Worm (Caenorhabditis elegans) whole organism, L4 larva: ENCODE measurements around the gene gst-8.
A peak's percentile ranks its signal among the peaks of the same experiment; 100 is the strongest.

Experiments
- D1046.2 ChIP-seq: fragments of 200-800 bp; sonication (Bioruptor generic); IDR thresholded peaks from 2 replicates; pipeline ENCODE4 v1.3.6; 2022; ENCODE audit warnings: missing genetic modification characterization, missing compliant biosample characterization
- F37D6.2 ChIP-seq: sonication (generic microtip); optimal IDR thresholded peaks from 2 replicates; lab custom pipeline; 2016; ENCODE audit warnings: mild to moderate bottlenecking, missing genetic modification characterization, missing compliant biosample characterization
- F44E2.7 ChIP-seq: fragments of 200-800 bp; sonication (Bioruptor generic); IDR thresholded peaks from 2 replicates; pipeline ENCODE4 v2.1.2; 2022; ENCODE audit warnings: missing genetic modification characterization, missing compliant biosample characterization
- R02D3.7 ChIP-seq: fragments of 150-350 bp; sonication (generic microtip); optimal IDR thresholded peaks from 3 replicates; lab custom pipeline; 2014; ENCODE audit warnings: missing biosample characterization, missing genetic modification characterization
- Y105C5A.15 ChIP-seq: fragments of 200-800 bp; sonication (Bioruptor generic); IDR thresholded peaks from 2 replicates; pipeline ENCODE4 v1.3.6; 2022; ENCODE audit warnings: missing genetic modification characterization, missing compliant biosample characterization
- Y5F2A.4 ChIP-seq: fragments of 200-800 bp; sonication (Bioruptor generic); optimal IDR thresholded peaks from 2 replicates; lab custom pipeline; 2018; ENCODE audit warnings: mild to moderate bottlenecking, missing genetic modification characterization, missing compliant biosample characterization
- Y75B8A.6 ChIP-seq: fragments of 200-800 bp; sonication (Bioruptor generic); IDR thresholded peaks from 2 replicates; pipeline ENCODE4 v1.3.6; 2022; ENCODE audit warnings: missing genetic modification reagents, missing genetic modification characterization, missing compliant biosample characterization
- aha-1 ChIP-seq: fragments of 150-350 bp; peaks from one replicate; lab custom pipeline; 2014; ENCODE audit warnings: missing biosample characterization, missing genetic modification characterization
- ama-1 ChIP-seq: fragments of 150-350 bp; optimal IDR thresholded peaks from 2 replicates; lab custom pipeline; 2014; ENCODE audit warnings: inconsistent platforms, mixed read lengths
- ceh-20 ChIP-seq: fragments of 200-800 bp; sonication (Bioruptor generic); IDR thresholded peaks from 2 replicates; pipeline ENCODE4 v1.3.6; 2022; ENCODE audit warnings: missing genetic modification reagents, missing genetic modification characterization, missing compliant biosample characterization
- ces-1 ChIP-seq: fragments of 150-350 bp; sonication (generic microtip); optimal IDR thresholded peaks from 4 replicates; lab custom pipeline; 2014; ENCODE audit warnings: missing biosample characterization, missing genetic modification reagents, missing genetic modification characterization
- daf-12 ChIP-seq: fragments of 150-350 bp; optimal IDR thresholded peaks from 2 replicates; lab custom pipeline; 2014; ENCODE audit warnings: missing biosample characterization, missing genetic modification reagents, missing genetic modification characterization
- daf-16 ChIP-seq, 3 experiments: sonication (generic microtip); optimal IDR thresholded peaks; 2 replicates each; lab custom pipeline; 2016 to 2017; ENCODE audit warnings: missing genetic modification characterization in 3 of 3, missing genetic modification reagents in 3 of 3, mild to moderate bottlenecking in 2 of 3, missing compliant biosample characterization in 2 of 3, missing biosample characterization in 1 of 3, moderate library complexity in 1 of 3
- daf-19 ChIP-seq: fragments of 200-800 bp; sonication (Bioruptor generic); conservative IDR thresholded peaks from 2 replicates; pipeline ENCODE4 v1.3.6; 2022; ENCODE audit warnings: missing genetic modification characterization, missing compliant biosample characterization
- daf-8 ChIP-seq: fragments of 200-800 bp; sonication (Bioruptor generic); IDR thresholded peaks from 2 replicates; pipeline ENCODE4 v1.3.6; 2022; ENCODE audit warnings: missing genetic modification characterization, missing compliant biosample characterization
- dmd-6 ChIP-seq: fragments of 200-800 bp; sonication (Bioruptor generic); IDR thresholded peaks from 2 replicates; pipeline ENCODE4 v1.3.6; 2022; ENCODE audit warnings: missing genetic modification reagents, missing genetic modification characterization, missing compliant biosample characterization
- dmd-8 ChIP-seq: fragments of 200-800 bp; sonication (Bioruptor generic); IDR thresholded peaks from 2 replicates; pipeline ENCODE4 v1.3.6; 2022; ENCODE audit warnings: missing genetic modification characterization, missing compliant biosample characterization
- dmd-9 ChIP-seq: fragments of 200-800 bp; sonication (Bioruptor generic); IDR thresholded peaks from 2 replicates; pipeline ENCODE4 v1.3.6; 2022; ENCODE audit warnings: missing genetic modification reagents, missing genetic modification characterization, missing compliant biosample characterization
- dpl-1 ChIP-seq: fragments of 150-350 bp; optimal IDR thresholded peaks from 2 replicates; lab custom pipeline; 2014; ENCODE audit warnings: missing biosample characterization, missing genetic modification reagents, missing genetic modification characterization
- duxl-1 ChIP-seq: sonication (generic microtip); optimal IDR thresholded peaks from 2 replicates; lab custom pipeline; 2016; ENCODE audit warnings: mild to moderate bottlenecking, missing genetic modification characterization, moderate library complexity, missing compliant biosample characterization; ENCODE audit not compliant: poor library complexity
- dve-1 ChIP-seq: sonication (generic microtip); optimal IDR thresholded peaks from 2 replicates; lab custom pipeline; 2017; ENCODE audit warnings: antibody characterized with exemption, mild to moderate bottlenecking, missing genetic modification characterization, missing compliant biosample characterization; ENCODE audit not compliant: insufficient read depth
- egl-27 ChIP-seq: sonication (generic microtip); optimal IDR thresholded peaks from 3 replicates; lab custom pipeline; 2017; ENCODE audit warnings: missing biosample characterization, missing genetic modification reagents, missing genetic modification characterization
- egl-43 ChIP-seq: fragments of 200-800 bp; sonication (Bioruptor generic); IDR thresholded peaks from 2 replicates; pipeline ENCODE4 v1.3.6; 2022; ENCODE audit warnings: missing genetic modification reagents, missing genetic modification characterization, missing compliant biosample characterization
- fkh-10 ChIP-seq: fragments of 150-350 bp; optimal IDR thresholded peaks from 2 replicates; lab custom pipeline; 2014; ENCODE audit warnings: missing biosample characterization, missing genetic modification reagents, missing genetic modification characterization
- fos-1 ChIP-seq: fragments of 150-350 bp; optimal IDR thresholded peaks from 2 replicates; lab custom pipeline; 2014; ENCODE audit warnings: missing biosample characterization, missing genetic modification characterization
- hif-1 ChIP-seq, 2 experiments: sonication (generic microtip); optimal IDR thresholded peaks; 2 replicates each; lab custom pipeline; 2016 to 2017; ENCODE audit warnings: missing compliant biosample characterization in 2 of 2, missing genetic modification characterization in 2 of 2, missing genetic modification reagents in 2 of 2, missing genotype in 2 of 2, mild to moderate bottlenecking in 1 of 2
- hlh-30 ChIP-seq: sonication (generic microtip); optimal IDR thresholded peaks from 2 replicates; lab custom pipeline; 2017; ENCODE audit warnings: antibody characterized with exemption, mild to moderate bottlenecking, missing genetic modification characterization, missing compliant biosample characterization; ENCODE audit not compliant: insufficient read depth
- hmg-1.1 ChIP-seq: fragments of 200-800 bp; sonication (Bioruptor generic); IDR thresholded peaks from 2 replicates; pipeline ENCODE4 v1.3.6; 2022; ENCODE audit warnings: missing genetic modification reagents, missing genetic modification characterization, missing compliant biosample characterization
- lim-7 ChIP-seq: fragments of 200-800 bp; sonication (Bioruptor generic); IDR thresholded peaks from 2 replicates; pipeline ENCODE4 v1.3.6; 2022; ENCODE audit warnings: missing genetic modification characterization, missing compliant biosample characterization
- lin-1 ChIP-seq: fragments of 200-800 bp; sonication (Bioruptor generic); IDR thresholded peaks from 2 replicates; pipeline ENCODE4 v1.3.6; 2022; ENCODE audit warnings: missing genetic modification reagents, missing genetic modification characterization, missing compliant biosample characterization
- lin-13 ChIP-seq: fragments of 150-350 bp; optimal IDR thresholded peaks from 2 replicates; lab custom pipeline; 2014; ENCODE audit warnings: missing biosample characterization, missing genetic modification reagents, missing genetic modification characterization
- lin-29 ChIP-seq: fragments of 200-800 bp; sonication (Bioruptor generic); IDR thresholded peaks from 2 replicates; pipeline ENCODE4 v1.3.6; 2022; ENCODE audit warnings: missing genetic modification reagents, missing genetic modification characterization, missing compliant biosample characterization
- lir-3 ChIP-seq: sonication (generic microtip); optimal IDR thresholded peaks from 2 replicates; lab custom pipeline; 2016; ENCODE audit warnings: mild to moderate bottlenecking, missing genetic modification characterization, missing compliant biosample characterization
- lsy-2 ChIP-seq, 2 experiments: fragments of 150-350 bp in 1 of 2; sonication (generic microtip) in 1 of 2; optimal IDR thresholded peaks; 2 replicates each; lab custom pipeline; 2014 to 2017; ENCODE audit warnings: missing biosample characterization in 2 of 2, missing genetic modification characterization in 2 of 2
- madf-9 ChIP-seq: fragments of 200-800 bp; sonication (Bioruptor generic); conservative IDR thresholded peaks from 2 replicates; pipeline ENCODE4 v1.3.6; 2022; ENCODE audit warnings: missing genetic modification reagents, missing genetic modification characterization, missing compliant biosample characterization
- nhr-10 ChIP-seq: fragments of 150-350 bp; optimal IDR thresholded peaks from 2 replicates; lab custom pipeline; 2014; ENCODE audit warnings: missing biosample characterization, missing genetic modification characterization
- nhr-237 ChIP-seq: sonication (generic microtip); optimal IDR thresholded peaks from 2 replicates; lab custom pipeline; 2017; ENCODE audit warnings: missing biosample characterization, missing genetic modification characterization
- nhr-25 ChIP-seq: sonication (generic microtip); optimal IDR thresholded peaks from 2 replicates; lab custom pipeline; 2017; ENCODE audit warnings: missing genetic modification characterization, mild to moderate bottlenecking, missing compliant biosample characterization, antibody characterized with exemption, moderate library complexity, borderline replicate concordance; ENCODE audit not compliant: insufficient read depth
- nhr-41 ChIP-seq: fragments of 200-800 bp; sonication (Bioruptor generic); IDR thresholded peaks from 2 replicates; pipeline ENCODE4 v1.3.6; 2022; ENCODE audit warnings: missing genetic modification reagents, missing genetic modification characterization, missing compliant biosample characterization
- nhr-48 ChIP-seq: sonication (generic microtip); optimal IDR thresholded peaks from 2 replicates; lab custom pipeline; 2016; ENCODE audit warnings: mild to moderate bottlenecking, missing genetic modification characterization, missing compliant biosample characterization
- nhr-6 ChIP-seq: fragments of 150-350 bp; optimal IDR thresholded peaks from 2 replicates; lab custom pipeline; 2014; ENCODE audit warnings: missing biosample characterization, missing genetic modification characterization
- nhr-76 ChIP-seq: fragments of 150-350 bp; optimal IDR thresholded peaks from 2 replicates; lab custom pipeline; 2014; ENCODE audit warnings: missing biosample characterization, missing genetic modification characterization
- pha-4 ChIP-seq, 2 experiments: fragments of 150-350 bp in 1 of 2; fragments of 200-800 bp in 1 of 2; sonication (Bioruptor generic) in 1 of 2; IDR thresholded peaks in 1 of 2; optimal IDR thresholded peaks in 1 of 2; 2 replicates each; pipeline versions ENCODE4 v1.3.6 to Lab custom; 2014 to 2022; ENCODE audit warnings: missing genetic modification characterization in 2 of 2, missing genetic modification reagents in 2 of 2, missing biosample characterization in 1 of 2, missing compliant biosample characterization in 1 of 2
- php-3 ChIP-seq: fragments of 200-800 bp; sonication (Bioruptor generic); IDR thresholded peaks from 2 replicates; pipeline ENCODE4 v1.3.6; 2022; ENCODE audit warnings: missing genetic modification reagents, missing genetic modification characterization, missing compliant biosample characterization
- snpc-1.2 ChIP-seq: fragments of 200-800 bp; sonication (Bioruptor generic); IDR thresholded peaks from 2 replicates; pipeline ENCODE4 v1.3.6; 2022; ENCODE audit warnings: missing genetic modification reagents, missing genetic modification characterization, missing compliant biosample characterization
- spr-1 ChIP-seq: sonication (generic microtip); optimal IDR thresholded peaks from 2 replicates; lab custom pipeline; 2016; ENCODE audit warnings: mild to moderate bottlenecking, missing genetic modification characterization, missing compliant biosample characterization
- unc-39 ChIP-seq: sonication (generic microtip); optimal IDR thresholded peaks from 2 replicates; lab custom pipeline; 2017; ENCODE audit warnings: missing biosample characterization, missing genetic modification characterization
- unc-62 ChIP-seq, 3 experiments: fragments of 150-350 bp in 1 of 3; sonication (generic microtip); optimal IDR thresholded peaks in 2 of 3; peaks in 1 of 3; 1 replicate in 1 of 3; 2 replicates in 2 of 3; lab custom pipeline; 2014 to 2017; ENCODE audit warnings: missing biosample characterization in 3 of 3, missing genetic modification characterization in 3 of 3, missing genetic modification reagents in 3 of 3, missing genotype in 1 of 3
- zfp-3 ChIP-seq: fragments of 200-800 bp; sonication (Bioruptor generic); conservative IDR thresholded peaks from 2 replicates; pipeline ENCODE4 v1.3.6; 2022; ENCODE audit warnings: missing genetic modification reagents, missing genetic modification characterization, missing compliant biosample characterization
- zip-2 ChIP-seq: fragments of 150-350 bp; optimal IDR thresholded peaks from 2 replicates; lab custom pipeline; 2014; ENCODE audit warnings: missing biosample characterization, missing genetic modification characterization

Gene gst-8

DNA sequence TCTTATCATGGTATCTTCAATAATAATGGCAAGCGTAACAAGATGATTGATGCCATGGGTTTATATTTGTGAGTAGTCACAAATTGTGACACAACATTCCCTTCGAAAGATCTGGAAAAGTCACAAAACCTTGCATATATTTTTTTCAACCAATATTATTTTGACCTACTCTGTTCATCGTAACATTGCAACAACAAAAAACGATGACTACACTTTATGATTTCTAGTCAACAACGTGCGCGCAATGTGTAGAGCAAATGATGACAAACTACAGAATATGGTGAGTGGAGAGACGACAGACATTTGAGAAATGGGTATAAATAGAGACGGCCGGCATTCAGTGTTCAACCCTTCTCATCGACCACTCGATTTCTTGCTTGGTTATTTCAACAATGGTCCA is 1.8 kb upstream of the gst-8 start, which contains the start of gene gst-7:
Gene gst-7, plus strand, starts transcription at position 336 of the 400 bp plus-strand sequence.
- peak in 1 of 2 experiments; percentile 51 for TF ChIP-seq lsy-2 (tag; optimal IDR thresholded peaks at IDR 0.05; lab: Kevin White, UChicago)
- no peak for TF ChIP-seq snpc-1.2
- no peak for TF ChIP-seq dpl-1
- peak in 1 of 2 experiments; percentile 11 for TF ChIP-seq hif-1 (tag; optimal IDR thresholded peaks at IDR 0.05; lab: Kevin White, UChicago)
- no peak for TF ChIP-seq nhr-25 (tag; lab: Kevin White, UChicago)
- peak; percentile 83 for TF ChIP-seq dve-1 (tag; lab: Kevin White, UChicago)
- no peak for TF ChIP-seq Y5F2A.4 (GFP tag; lab: Kevin White, UChicago)
- TF ChIP-seq lin-1 (GFP tag; lab: Robert Waterston, UW) = no peak
- TF ChIP-seq dmd-9 (GFP tag; lab: Robert Waterston, UW) = no peak
- TF ChIP-seq nhr-237 (tag; lab: Kevin White, UChicago) = no peak
- TF ChIP-seq lir-3 = no peak
- TF ChIP-seq dmd-6 (GFP tag; lab: Robert Waterston, UW) = peak; percentile 73
- TF ChIP-seq ces-1 = no peak
- TF ChIP-seq nhr-10 (tag; lab: Kevin White, UChicago) = no peak
- no peak for TF ChIP-seq nhr-41 (GFP tag; lab: Robert Waterston, UW)
- TF ChIP-seq lin-13 (GFP tag; lab: Kevin White, UChicago) = no peak
- TF ChIP-seq unc-62 (GFP tag; optimal IDR thresholded peaks at IDR 0.05 in 1 of 2; lab: Kevin White, UChicago) = no peak
- no peak for TF ChIP-seq unc-62 (tag; optimal IDR thresholded peaks at IDR 0.05; lab: Kevin White, UChicago)
- no peak for TF ChIP-seq nhr-6
- TF ChIP-seq daf-19 (GFP tag; lab: Robert Waterston, UW) = no peak
- TF ChIP-seq ceh-20 (GFP tag; lab: Robert Waterston, UW) = no peak
- no peak for TF ChIP-seq spr-1 (tag; lab: Kevin White, UChicago)
- no peak for TF ChIP-seq madf-9 (GFP tag; lab: Robert Waterston, UW)
- TF ChIP-seq R02D3.7 (tag; lab: Kevin White, UChicago) = no peak
- TF ChIP-seq F44E2.7 (GFP tag; lab: Robert Waterston, UW) = no peak
- no peak for TF ChIP-seq duxl-1 (tag; lab: Kevin White, UChicago)
- peak; percentile 71 for TF ChIP-seq nhr-48 (tag; lab: Kevin White, UChicago)
- no peak for TF ChIP-seq lim-7
- no peak for TF ChIP-seq nhr-76 (tag; lab: Kevin White, UChicago)
- TF ChIP-seq aha-1 (tag; lab: Kevin White, UChicago) = no peak
- no peak for TF ChIP-seq daf-8 (GFP tag; lab: Robert Waterston, UW)
- TF ChIP-seq Y105C5A.15 (GFP tag; lab: Robert Waterston, UW) = no peak
- no peak for TF ChIP-seq F37D6.2 (tag; lab: Kevin White, UChicago)
- no peak for TF ChIP-seq unc-39 (tag; lab: Kevin White, UChicago)
- no peak for TF ChIP-seq egl-43 (GFP tag; lab: Robert Waterston, UW)
- no peak for TF ChIP-seq Y75B8A.6 (GFP tag; lab: Robert Waterston, UW)
- no peak for TF ChIP-seq zip-2
- TF ChIP-seq D1046.2 (GFP tag; lab: Robert Waterston, UW) = no peak
- TF ChIP-seq lin-29 = no peak
- no peak for TF ChIP-seq daf-16 (GFP tag; optimal IDR thresholded peaks at IDR 0.05; lab: Kevin White, UChicago)
- TF ChIP-seq daf-16 (tag; optimal IDR thresholded peaks at IDR 0.05; lab: Kevin White, UChicago) = peak; percentile 89
- no peak for TF ChIP-seq egl-27
- TF ChIP-seq daf-12 = no peak
- TF ChIP-seq ama-1 = no peak
- TF ChIP-seq php-3 (GFP tag; lab: Robert Waterston, UW) = peak; percentile 68
- TF ChIP-seq pha-4 (GFP tag; IDR thresholded peaks at IDR 0.05; lab: Robert Waterston, UW) = no peak
- TF ChIP-seq pha-4 (tag; optimal IDR thresholded peaks at IDR 0.05; lab: Kevin White, UChicago) = peak; percentile 37
- TF ChIP-seq fkh-10 (GFP tag; lab: Kevin White, UChicago) = no peak
- peak; percentile 35; the same call in 1 of the 2 replicates for TF ChIP-seq hmg-1.1 (GFP tag; lab: Robert Waterston, UW)
- no peak for TF ChIP-seq zfp-3 (GFP tag; lab: Robert Waterston, UW)
- no peak for TF ChIP-seq fos-1
- peak; percentile 66 for TF ChIP-seq hlh-30
- no peak for TF ChIP-seq dmd-8 (GFP tag; lab: Robert Waterston, UW)
